Fruit fly (Drosophila melanogaster) whole organism, embryonic: Measurements from ENCODE around the gene dlp.

Experiments used
- ATbp ChIP-seq: fragments of 200-800 bp; sonication (Bioruptor generic); optimal IDR thresholded peaks from 2 replicates; lab custom pipeline; 2017; ENCODE audit warnings: missing biosample characterization, mild to moderate bottlenecking, missing genetic modification characterization, missing genetic modification reagents
- Blimp-1 ChIP-seq: fragments of 200-800 bp; sonication (Bioruptor generic); optimal IDR thresholded peaks from 3 replicates; lab custom pipeline; 2018; ENCODE audit warnings: missing biosample characterization, missing genetic modification characterization, mild to moderate bottlenecking, moderate library complexity, missing genetic modification reagents
- CG10543 ChIP-seq: fragments of 200-800 bp; sonication (Bioruptor generic); optimal IDR thresholded peaks from 3 replicates; lab custom pipeline; 2017; ENCODE audit warnings: missing biosample characterization, mild to moderate bottlenecking, missing genetic modification characterization, moderate library complexity
- CG12155 ChIP-seq: fragments of 200-800 bp; sonication (Bioruptor generic); optimal IDR thresholded peaks from 3 replicates; lab custom pipeline; 2016; ENCODE audit warnings: missing biosample characterization, missing genetic modification characterization
- CG12219 ChIP-seq: fragments of 200-800 bp; sonication (Bioruptor generic); optimal IDR thresholded peaks from 3 replicates; lab custom pipeline; 2018; ENCODE audit warnings: missing biosample characterization, mild to moderate bottlenecking, missing genetic modification characterization
- CG12659 ChIP-seq: fragments of 200-800 bp; sonication (Bioruptor generic); optimal IDR thresholded peaks from 3 replicates; lab custom pipeline; 2017; ENCODE audit warnings: mild to moderate bottlenecking, missing biosample characterization, missing genetic modification reagents, missing genetic modification characterization
- CG13624 ChIP-seq: fragments of 200-800 bp; sonication (Bioruptor generic); optimal IDR thresholded peaks from 2 replicates; lab custom pipeline; 2016; ENCODE audit warnings: missing biosample characterization, missing genetic modification characterization
- CG14441 ChIP-seq: fragments of 200-800 bp; sonication (Bioruptor generic); IDR thresholded peaks from 2 replicates; pipeline ENCODE4 v1.3.6; 2022; ENCODE audit warnings: missing biosample characterization, missing genetic modification characterization
- CG15073 ChIP-seq: fragments of 200-800 bp; sonication (Bioruptor generic); optimal IDR thresholded peaks from 2 replicates; lab custom pipeline; 2016; ENCODE audit warnings: missing biosample characterization, missing genetic modification characterization
- CG17359 ChIP-seq: fragments of 200-800 bp; sonication (Bioruptor generic); optimal IDR thresholded peaks from 3 replicates; lab custom pipeline; 2018; ENCODE audit warnings: missing biosample characterization, mild to moderate bottlenecking, missing genetic modification characterization, moderate library complexity
- CG17568 ChIP-seq: fragments of 200-800 bp; sonication (Bioruptor generic); optimal IDR thresholded peaks from 2 replicates; lab custom pipeline; 2018; ENCODE audit warnings: missing biosample characterization, mild to moderate bottlenecking, missing genetic modification characterization, moderate library complexity
- CG32532 ChIP-seq: fragments of 200-800 bp; sonication (Bioruptor generic); IDR thresholded peaks from 2 replicates; pipeline ENCODE4 v1.3.6; 2022; ENCODE audit warnings: missing biosample characterization, missing genetic modification characterization
- CG33213 ChIP-seq: fragments of 200-800 bp; sonication (Bioruptor generic); optimal IDR thresholded peaks from 3 replicates; lab custom pipeline; 2016; ENCODE audit warnings: missing biosample characterization, missing genetic modification characterization
- CG3838 ChIP-seq: fragments of 200-800 bp; sonication (Bioruptor generic); optimal IDR thresholded peaks from 3 replicates; lab custom pipeline; 2016; ENCODE audit warnings: missing biosample characterization, missing genetic modification characterization
- CG6689 ChIP-seq: fragments of 200-800 bp; sonication (Bioruptor generic); IDR thresholded peaks from 2 replicates; pipeline ENCODE4 v1.3.6; 2022; ENCODE audit warnings: missing biosample characterization, missing genetic modification characterization
- CG8089 ChIP-seq: fragments of 200-800 bp; sonication (Bioruptor generic); optimal IDR thresholded peaks from 3 replicates; lab custom pipeline; 2016; ENCODE audit warnings: missing biosample characterization, missing genetic modification characterization
- CG8478 ChIP-seq: fragments of >200 bp; optimal IDR thresholded peaks from 2 replicates; lab custom pipeline; 2018
- CkIIα-i1 ChIP-seq: fragments of 200-800 bp; sonication (Bioruptor generic); IDR thresholded peaks from 2 replicates; pipeline ENCODE4 v1.3.6; 2022; ENCODE audit warnings: missing biosample characterization, missing genetic modification characterization
- CrebB ChIP-seq: fragments of 200-800 bp; sonication (Bioruptor generic); optimal IDR thresholded peaks from 3 replicates; lab custom pipeline; 2018; ENCODE audit warnings: missing biosample characterization, mild to moderate bottlenecking, missing genetic modification characterization
- Dip3 ChIP-seq: fragments of 200-800 bp; sonication (Bioruptor generic); optimal IDR thresholded peaks from 3 replicates; lab custom pipeline; 2016; ENCODE audit warnings: missing biosample characterization, missing genetic modification characterization
- Gug ChIP-seq: fragments of 200-800 bp; sonication (Bioruptor generic); IDR thresholded peaks from 4 replicates; pipeline ENCODE4 v1.3.6; 2022; ENCODE audit warnings: missing biosample characterization, missing genetic modification characterization
- HmgZ ChIP-seq: fragments of 200-800 bp; sonication (Bioruptor generic); optimal IDR thresholded peaks from 2 replicates; lab custom pipeline; 2018; ENCODE audit warnings: missing biosample characterization, mild to moderate bottlenecking, missing genetic modification characterization
- Lpt ChIP-seq: fragments of >200 bp; optimal IDR thresholded peaks from 2 replicates; lab custom pipeline; 2018; ENCODE audit warnings: missing biosample characterization, missing genetic modification characterization
- Med ChIP-seq: fragments of 200-800 bp; sonication (Bioruptor generic); peaks from one replicate; lab custom pipeline; 2016; ENCODE audit warnings: missing biosample characterization, missing genetic modification characterization, mild to moderate bottlenecking, inconsistent platforms, moderate library complexity
- Optix ChIP-seq: fragments of 200-800 bp; sonication (Bioruptor generic); IDR thresholded peaks from 3 replicates; pipeline ENCODE4 v1.3.6; 2022; ENCODE audit warnings: missing biosample characterization, missing genetic modification characterization
- Pdp1 ChIP-seq, 2 experiments: fragments of 200-800 bp; sonication (Bioruptor generic); optimal IDR thresholded peaks; 3 replicates each; lab custom pipeline; 2016; ENCODE audit warnings: missing biosample characterization in 2 of 2, missing genetic modification characterization in 2 of 2, mild to moderate bottlenecking in 1 of 2, moderate library complexity in 1 of 2
- Vsx1 ChIP-seq: fragments of 200-800 bp; sonication (Bioruptor generic); optimal IDR thresholded peaks from 2 replicates; lab custom pipeline; 2017; ENCODE audit warnings: missing biosample characterization, mild to moderate bottlenecking, missing genetic modification characterization, missing genetic modification reagents
- ato ChIP-seq: fragments of 200-800 bp; sonication (Bioruptor generic); IDR thresholded peaks from 2 replicates; pipeline ENCODE4 v1.3.6; 2022; ENCODE audit warnings: missing biosample characterization, missing genetic modification characterization; ENCODE audit not compliant: partially characterized antibody
- az2 ChIP-seq: fragments of 200-800 bp; sonication (Bioruptor generic); optimal IDR thresholded peaks from 3 replicates; lab custom pipeline; 2016; ENCODE audit warnings: missing biosample characterization, missing genetic modification characterization
- bbx ChIP-seq: fragments of 200-800 bp; sonication (Bioruptor generic); IDR thresholded peaks from 2 replicates; pipeline ENCODE4 v1.3.6; 2022; ENCODE audit warnings: missing biosample characterization, missing genetic modification characterization; ENCODE audit not compliant: partially characterized antibody
- bsh ChIP-seq, 2 experiments: fragments of 200-800 bp; sonication (Bioruptor generic); optimal IDR thresholded peaks; 2 replicates each; lab custom pipeline; 2017 to 2018; ENCODE audit warnings: mild to moderate bottlenecking in 2 of 2, missing biosample characterization in 2 of 2, missing genetic modification characterization in 2 of 2, moderate library complexity in 1 of 2
- chn ChIP-seq: fragments of 200-800 bp; sonication (Bioruptor generic); optimal IDR thresholded peaks from 2 replicates; lab custom pipeline; 2016; ENCODE audit warnings: missing biosample characterization, missing genetic modification characterization
- ci ChIP-seq: fragments of 200-800 bp; sonication (Bioruptor generic); IDR thresholded peaks from 3 replicates; pipeline ENCODE4 v1.3.6; 2022; ENCODE audit warnings: missing biosample characterization, missing genetic modification characterization
- danr ChIP-seq: fragments of 200-800 bp; sonication (Bioruptor generic); IDR thresholded peaks from 2 replicates; pipeline ENCODE4 v1.3.6; 2022; ENCODE audit warnings: missing biosample characterization, missing genetic modification characterization
- disco-r ChIP-seq: fragments of 200-800 bp; sonication (Bioruptor generic); optimal IDR thresholded peaks from 2 replicates; lab custom pipeline; 2016; ENCODE audit warnings: missing biosample characterization, missing genetic modification characterization
- dmrt11E ChIP-seq: fragments of 200-800 bp; sonication (Bioruptor generic); optimal IDR thresholded peaks from 3 replicates; lab custom pipeline; 2018; ENCODE audit warnings: missing biosample characterization, mild to moderate bottlenecking, missing genetic modification characterization, moderate library complexity
- eve ChIP-seq, 2 experiments: fragments of >200 bp; optimal IDR thresholded peaks; 2 replicates each; lab custom pipeline; 2017; ENCODE audit warnings: missing biosample characterization in 2 of 2, missing genetic modification characterization in 2 of 2
- exex ChIP-seq: fragments of 200-800 bp; sonication (Bioruptor generic); optimal IDR thresholded peaks from 4 replicates; lab custom pipeline; 2018; ENCODE audit warnings: missing biosample characterization, mild to moderate bottlenecking, missing genetic modification characterization, moderate library complexity
- eyg ChIP-seq: fragments of 200-800 bp; sonication (Bioruptor generic); optimal IDR thresholded peaks from 3 replicates; lab custom pipeline; 2016; ENCODE audit warnings: missing biosample characterization, missing genetic modification characterization
- fru ChIP-seq: fragments of >200 bp; optimal IDR thresholded peaks from 2 replicates; lab custom pipeline; 2017
- grn ChIP-seq: fragments of 200-800 bp; sonication (Bioruptor generic); optimal IDR thresholded peaks from 3 replicates; lab custom pipeline; 2017; ENCODE audit warnings: missing biosample characterization, missing genetic modification characterization
- gro ChIP-seq: fragments of 200-800 bp; sonication (Bioruptor generic); optimal IDR thresholded peaks from 2 replicates; lab custom pipeline; 2016; ENCODE audit warnings: missing biosample characterization, missing genetic modification characterization
- hkb ChIP-seq, 2 experiments: fragments of 200-800 bp in 1 of 2; fragments of >200 bp in 1 of 2; sonication (Bioruptor generic) in 1 of 2; IDR thresholded peaks in 1 of 2; optimal IDR thresholded peaks in 1 of 2; 2 replicates each; pipeline versions ENCODE4 v1.3.6 to Lab custom; 2017 to 2022; ENCODE audit warnings: missing biosample characterization in 1 of 2, missing genetic modification characterization in 1 of 2
- ranshi ChIP-seq: fragments of 200-800 bp; sonication (Bioruptor generic); IDR thresholded peaks from 2 replicates; pipeline ENCODE4 v1.3.6; 2022; ENCODE audit warnings: missing biosample characterization, missing genetic modification characterization
- ro ChIP-seq: fragments of 200-800 bp; sonication (Bioruptor generic); IDR thresholded peaks from 2 replicates; pipeline ENCODE4 v1.3.6; 2022; ENCODE audit warnings: missing biosample characterization, missing genetic modification characterization
- scrt ChIP-seq: fragments of 200-800 bp; sonication (Bioruptor generic); optimal IDR thresholded peaks from 2 replicates; lab custom pipeline; 2018; ENCODE audit warnings: missing biosample characterization, mild to moderate bottlenecking, missing genetic modification characterization, moderate library complexity
- sd ChIP-seq: fragments of 200-800 bp; sonication (Bioruptor generic); optimal IDR thresholded peaks from 3 replicates; lab custom pipeline; 2018; ENCODE audit warnings: missing biosample characterization, mild to moderate bottlenecking, missing genetic modification characterization, moderate library complexity
- seq ChIP-seq: fragments of 200-800 bp; sonication (Bioruptor generic); IDR thresholded peaks from 2 replicates; pipeline ENCODE4 v1.3.6; 2022; ENCODE audit warnings: missing biosample characterization, missing genetic modification characterization
- sr ChIP-seq: fragments of 200-800 bp; sonication (Bioruptor generic); IDR thresholded peaks from 3 replicates; pipeline ENCODE4 v1.3.6; 2022; ENCODE audit warnings: missing biosample characterization, missing genetic modification characterization
- zf30C ChIP-seq: fragments of 200-800 bp; sonication (Bioruptor generic); optimal IDR thresholded peaks from 3 replicates; lab custom pipeline; 2018; ENCODE audit warnings: missing biosample characterization, mild to moderate bottlenecking, missing genetic modification characterization

Gene dlp

dm6 chr3L:14650348-14650747 is 17.9 kb downstream of the dlp start (continued):
- TF ChIP-seq Vsx1 (GFP tag; lab: Kevin White, UChicago), result peak; percentile 32
- peak; percentile 85 for TF ChIP-seq exex (tag; lab: Kevin White, UChicago)
- TF ChIP-seq sd (tag; lab: Kevin White, UChicago), result peak; percentile 92
- no peak for TF ChIP-seq ci
- TF ChIP-seq Blimp-1 (GFP tag; lab: Kevin White, UChicago), result peak; percentile 10
- peak; percentile 14 for TF ChIP-seq CG17359 (tag; lab: Kevin White, UChicago)
- TF ChIP-seq CG10543 (GFP tag; lab: Kevin White, UChicago), result peak; percentile 4
- peak; percentile 6 for TF ChIP-seq ATbp (GFP tag; lab: Kevin White, UChicago)
- TF ChIP-seq eve (GFP tag; optimal IDR thresholded peaks at IDR 0.05; lab: Kevin White, UChicago), result peak in 1 of 2 experiments; percentile 53
- TF ChIP-seq CG8478 (lab: Kevin White, UChicago), result no peak
- TF ChIP-seq disco-r, result no peak
- peak; percentile 62 for TF ChIP-seq grn
- TF ChIP-seq CG12155 (GFP tag; lab: Kevin White, UChicago), result no peak
- TF ChIP-seq CG14441 (GFP tag; lab: Robert Waterston, UW), result 0 out of 2 replicates have a peak, but pooled peaks have one; percentile 15
- TF ChIP-seq CG13624 (GFP tag; lab: Kevin White, UChicago), result no peak
- TF ChIP-seq Pdp1 (GFP tag; optimal IDR thresholded peaks at IDR 0.05; lab: Kevin White, UChicago), result peak in 1 of 2 experiments; percentile 18

dm6 chr3L:14652554-14652953 is 20.2 kb downstream of the dlp start:
- TF ChIP-seq CrebB (tag; lab: Kevin White, UChicago), result peak; percentile 29
- no peak for TF ChIP-seq seq (GFP tag; lab: Robert Waterston, UW)
- peak; percentile 75 for TF ChIP-seq CG12219 (GFP tag; lab: Kevin White, UChicago)
- TF ChIP-seq ranshi (GFP tag; lab: Robert Waterston, UW), result peak; percentile 72; the same call in 1 of the 2 replicates
- TF ChIP-seq CG8089 (GFP tag; lab: Kevin White, UChicago), result peak; percentile 54
- TF ChIP-seq fru, result no peak
- TF ChIP-seq Optix (GFP tag; lab: Robert Waterston, UW), result no peak
- no peak for TF ChIP-seq bbx
- TF ChIP-seq ro (GFP tag; lab: Robert Waterston, UW), result no peak; the same call in 1 of the 2 replicates
- peak; percentile 45 for TF ChIP-seq CG12659
- no peak for TF ChIP-seq hkb (optimal IDR thresholded peaks at IDR 0.05; lab: Kevin White, UChicago)
- TF ChIP-seq hkb (GFP tag; IDR thresholded peaks at IDR 0.05; lab: Robert Waterston, UW), result peak; percentile 67
- 0 out of 4 replicates have a peak, but pooled peaks have one; percentile 32 for TF ChIP-seq Gug (GFP tag; lab: Robert Waterston, UW)
- TF ChIP-seq sr (GFP tag; lab: Robert Waterston, UW), result no peak
- peak; percentile 86 for TF ChIP-seq az2
- no peak for TF ChIP-seq CG15073 (GFP tag; lab: Kevin White, UChicago)
- peak; percentile 25 for TF ChIP-seq Dip3
- TF ChIP-seq bsh (GFP tag; optimal IDR thresholded peaks at IDR 0.05; lab: Kevin White, UChicago), result peak; percentile 93 to 98
- TF ChIP-seq CG32532 (GFP tag; lab: Robert Waterston, UW), result no peak
- TF ChIP-seq Blimp-1 (GFP tag; lab: Kevin White, UChicago), result peak; percentile 93
- TF ChIP-seq CG33213, result peak; percentile 23
- peak; percentile 53 for TF ChIP-seq HmgZ (tag; lab: Kevin White, UChicago)
- TF ChIP-seq danr, result no peak
- peak; percentile 62 for TF ChIP-seq CG17568 (GFP tag; lab: Kevin White, UChicago)
- TF ChIP-seq dmrt11E, result peak; percentile 94
- peak; percentile 82 for TF ChIP-seq CG6689 (GFP tag; lab: Robert Waterston, UW)
- TF ChIP-seq CG3838 (GFP tag; lab: Kevin White, UChicago), result peak; percentile 25
- peak; percentile 92 for TF ChIP-seq Med
- peak; percentile 47 for TF ChIP-seq scrt (GFP tag; lab: Kevin White, UChicago)
- no peak for TF ChIP-seq CkIIα-i1 (GFP tag; lab: Robert Waterston, UW)
- TF ChIP-seq eyg (GFP tag; lab: Kevin White, UChicago), result no peak
- peak; percentile 66 for TF ChIP-seq chn (GFP tag; lab: Kevin White, UChicago)
- no peak for TF ChIP-seq gro (GFP tag; lab: Kevin White, UChicago)
- TF ChIP-seq zf30C, result peak; percentile 54
- TF ChIP-seq Lpt (GFP tag; lab: Kevin White, UChicago), result no peak
- no peak for TF ChIP-seq ato (GFP tag; lab: Robert Waterston, UW)
